Fruit fly (Drosophila melanogaster) whole organism, embryonic: ENCODE results near the gene Sb.

ENCODE experiments used
- Aef1 ChIP-seq: fragments of 200-800 bp; sonication (Bioruptor generic); IDR thresholded peaks from 3 replicates; pipeline ENCODE4 v1.3.6; 2022; ENCODE audit warnings: missing biosample characterization, missing genetic modification characterization
- Antp ChIP-seq: fragments of 200-800 bp; sonication (Bioruptor generic); optimal IDR thresholded peaks from 3 replicates; lab custom pipeline; 2016; ENCODE audit warnings: missing biosample characterization, missing genetic modification characterization
- B-H2 ChIP-seq: fragments of 200-800 bp; sonication (Bioruptor generic); optimal IDR thresholded peaks from 2 replicates; lab custom pipeline; 2018; ENCODE audit warnings: missing biosample characterization, mild to moderate bottlenecking, missing genetic modification characterization
- BEAF-32 ChIP-seq: fragments of 200-800 bp; sonication (Bioruptor generic); optimal IDR thresholded peaks from 3 replicates; lab custom pipeline; 2017; ENCODE audit warnings: missing biosample characterization, missing genetic modification characterization, mild to moderate bottlenecking, moderate library complexity, missing genetic modification reagents
- CG11398 ChIP-seq: fragments of 200-800 bp; sonication (Bioruptor generic); optimal IDR thresholded peaks from 2 replicates; lab custom pipeline; 2016; ENCODE audit warnings: missing biosample characterization, missing genetic modification characterization
- CG12219 ChIP-seq: fragments of 200-800 bp; sonication (Bioruptor generic); optimal IDR thresholded peaks from 3 replicates; lab custom pipeline; 2018; ENCODE audit warnings: missing biosample characterization, mild to moderate bottlenecking, missing genetic modification characterization
- CG12391 ChIP-seq: fragments of 200-800 bp; sonication (Bioruptor generic); optimal IDR thresholded peaks from 3 replicates; lab custom pipeline; 2018; ENCODE audit warnings: missing biosample characterization, mild to moderate bottlenecking, missing genetic modification characterization, moderate library complexity
- CG13123 ChIP-seq: fragments of 200-800 bp; sonication (Bioruptor generic); optimal IDR thresholded peaks from 2 replicates; lab custom pipeline; 2016; ENCODE audit warnings: missing biosample characterization, missing genetic modification characterization
- CG17359 ChIP-seq: fragments of 200-800 bp; sonication (Bioruptor generic); optimal IDR thresholded peaks from 3 replicates; lab custom pipeline; 2018; ENCODE audit warnings: missing biosample characterization, mild to moderate bottlenecking, missing genetic modification characterization, moderate library complexity
- CG2889 ChIP-seq: fragments of 200-800 bp; sonication (Bioruptor generic); IDR thresholded peaks from 3 replicates; pipeline ENCODE4 v1.3.6; 2022; ENCODE audit warnings: missing biosample characterization, missing genetic modification characterization
- CG30020 ChIP-seq: fragments of 200-800 bp; optimal IDR thresholded peaks from 2 replicates; lab custom pipeline; 2019; ENCODE audit warnings: missing biosample characterization, mild to moderate bottlenecking, missing genetic modification characterization, moderate library complexity
- CG31365 ChIP-seq: fragments of 200-800 bp; sonication (Bioruptor generic); optimal IDR thresholded peaks from 2 replicates; lab custom pipeline; 2018; ENCODE audit warnings: missing biosample characterization, mild to moderate bottlenecking, missing genetic modification characterization
- CG31388 ChIP-seq: fragments of 200-800 bp; sonication (Bioruptor generic); optimal IDR thresholded peaks from 2 replicates; lab custom pipeline; 2016; ENCODE audit warnings: missing biosample characterization, missing genetic modification characterization
- CG31441 ChIP-seq: fragments of 200-800 bp; sonication (Bioruptor generic); IDR thresholded peaks from 2 replicates; pipeline ENCODE4 v1.3.6; 2022; ENCODE audit warnings: missing biosample characterization, missing genetic modification characterization
- CG3163 ChIP-seq: fragments of 200-800 bp; sonication (Bioruptor generic); optimal IDR thresholded peaks from 3 replicates; lab custom pipeline; 2016; ENCODE audit warnings: missing biosample characterization, missing genetic modification characterization
- CG4424 ChIP-seq: fragments of 200-800 bp; sonication (Bioruptor generic); optimal IDR thresholded peaks from 3 replicates; lab custom pipeline; 2016; ENCODE audit warnings: missing biosample characterization, missing genetic modification characterization
- CG4707 ChIP-seq: fragments of 200-800 bp; sonication (Bioruptor generic); optimal IDR thresholded peaks from 2 replicates; lab custom pipeline; 2018; ENCODE audit warnings: missing biosample characterization, mild to moderate bottlenecking, missing genetic modification characterization, moderate library complexity
- CG6854 ChIP-seq: fragments of 200-800 bp; sonication (Bioruptor generic); optimal IDR thresholded peaks from 3 replicates; lab custom pipeline; 2017; ENCODE audit warnings: missing biosample characterization, mild to moderate bottlenecking, missing genetic modification characterization
- CG7786 ChIP-seq: fragments of 200-800 bp; sonication (Bioruptor generic); optimal IDR thresholded peaks from 2 replicates; lab custom pipeline; 2016; ENCODE audit warnings: missing biosample characterization, missing genetic modification characterization
- CG8944 ChIP-seq: fragments of 200-800 bp; sonication (Bioruptor generic); optimal IDR thresholded peaks from 3 replicates; lab custom pipeline; 2016; ENCODE audit warnings: missing biosample characterization, missing genetic modification characterization
- CG9932 ChIP-seq: fragments of 200-800 bp; sonication (Bioruptor generic); IDR thresholded peaks from 2 replicates; pipeline ENCODE4 v1.3.6; 2022; ENCODE audit warnings: missing biosample characterization, missing genetic modification characterization
- CHES-1-like ChIP-seq: fragments of 200-800 bp; sonication (Bioruptor generic); optimal IDR thresholded peaks from 2 replicates; lab custom pipeline; 2016; ENCODE audit warnings: missing biosample characterization, missing genetic modification characterization
- CrebB ChIP-seq: fragments of 200-800 bp; sonication (Bioruptor generic); optimal IDR thresholded peaks from 3 replicates; lab custom pipeline; 2018; ENCODE audit warnings: missing biosample characterization, mild to moderate bottlenecking, missing genetic modification characterization
- Dek ChIP-seq: fragments of 200-800 bp; sonication (Bioruptor generic); optimal IDR thresholded peaks from 3 replicates; lab custom pipeline; 2019; ENCODE audit warnings: missing biosample characterization, mild to moderate bottlenecking, missing genetic modification characterization, moderate library complexity
- Fer3 ChIP-seq: fragments of 200-800 bp; sonication (Bioruptor generic); optimal IDR thresholded peaks from 2 replicates; lab custom pipeline; 2018; ENCODE audit warnings: missing biosample characterization, mild to moderate bottlenecking, missing genetic modification characterization, moderate library complexity
- HHEX ChIP-seq: fragments of 200-800 bp; sonication (Bioruptor generic); optimal IDR thresholded peaks from 3 replicates; lab custom pipeline; 2017; ENCODE audit warnings: missing biosample characterization, mild to moderate bottlenecking, missing genetic modification characterization, missing genetic modification reagents
- HLH3B ChIP-seq: fragments of 200-800 bp; sonication (Bioruptor generic); IDR thresholded peaks from 2 replicates; pipeline ENCODE4 v1.3.6; 2022; ENCODE audit warnings: missing biosample characterization, missing genetic modification characterization
- HLH54F ChIP-seq: fragments of 200-800 bp; sonication (Bioruptor generic); optimal IDR thresholded peaks from 3 replicates; lab custom pipeline; 2016; ENCODE audit warnings: missing biosample characterization, missing genetic modification characterization
- Hey ChIP-seq: fragments of 200-800 bp; sonication (Bioruptor generic); optimal IDR thresholded peaks from 3 replicates; lab custom pipeline; 2018; ENCODE audit warnings: missing biosample characterization, mild to moderate bottlenecking, missing genetic modification characterization
- HmgD ChIP-seq: fragments of 200-800 bp; sonication (Bioruptor generic); optimal IDR thresholded peaks from 3 replicates; lab custom pipeline; 2016; ENCODE audit warnings: missing biosample characterization, missing genetic modification characterization
- Optix ChIP-seq: fragments of 200-800 bp; sonication (Bioruptor generic); IDR thresholded peaks from 3 replicates; pipeline ENCODE4 v1.3.6; 2022; ENCODE audit warnings: missing biosample characterization, missing genetic modification characterization
- ap ChIP-seq: fragments of 200-800 bp; sonication (Bioruptor generic); IDR thresholded peaks from 2 replicates; pipeline ENCODE4 v1.3.6; 2022; ENCODE audit warnings: missing biosample characterization, missing genetic modification characterization
- ara ChIP-seq: fragments of 200-800 bp; sonication (Bioruptor generic); IDR thresholded peaks from 2 replicates; pipeline ENCODE4 v1.3.6; 2022; ENCODE audit warnings: missing biosample characterization, missing genetic modification characterization
- chif ChIP-seq, 2 experiments: fragments of 200-800 bp; sonication (Bioruptor generic); optimal IDR thresholded peaks; 3 replicates each; lab custom pipeline; 2016; ENCODE audit warnings: missing biosample characterization in 2 of 2, missing genetic modification characterization in 2 of 2
- croc ChIP-seq: fragments of 200-800 bp; sonication (Bioruptor generic); conservative IDR thresholded peaks from 3 replicates; pipeline ENCODE4 v1.3.6; 2022; ENCODE audit warnings: missing biosample characterization, missing genetic modification characterization
- da ChIP-seq: fragments of 200-800 bp; sonication (Bioruptor generic); optimal IDR thresholded peaks from 2 replicates; lab custom pipeline; 2016; ENCODE audit warnings: missing biosample characterization, missing genetic modification characterization
- fru ChIP-seq: fragments of >200 bp; optimal IDR thresholded peaks from 2 replicates; lab custom pipeline; 2017
- grau ChIP-seq: fragments of 200-800 bp; optimal IDR thresholded peaks from 3 replicates; lab custom pipeline; 2019; ENCODE audit warnings: missing biosample characterization, mild to moderate bottlenecking, missing genetic modification characterization, moderate library complexity
- ham ChIP-seq: fragments of 200-800 bp; sonication (Bioruptor generic); IDR thresholded peaks from 2 replicates; pipeline ENCODE4 v1.3.6; 2022; ENCODE audit warnings: missing biosample characterization, missing genetic modification characterization
- maf-S ChIP-seq: fragments of 200-800 bp; sonication (Bioruptor generic); optimal IDR thresholded peaks from 2 replicates; lab custom pipeline; 2016; ENCODE audit warnings: missing biosample characterization, missing genetic modification characterization
- p53 ChIP-seq: fragments of 200-800 bp; sonication (Bioruptor generic); optimal IDR thresholded peaks from 2 replicates; lab custom pipeline; 2016; ENCODE audit warnings: missing biosample characterization, missing genetic modification characterization
- prd ChIP-seq, 3 experiments: fragments of >200 bp in 2 of 3; fragments of 200-800 bp in 1 of 3; sonication (Bioruptor generic) in 1 of 3; optimal IDR thresholded peaks in 2 of 3; IDR thresholded peaks in 1 of 3; 2 replicates in 2 of 3; 3 replicates in 1 of 3; pipeline versions ENCODE4 v1.3.6 to Lab custom; 2017 to 2022; ENCODE audit warnings: missing biosample characterization in 1 of 3, missing genetic modification characterization in 1 of 3
- pros ChIP-seq: fragments of 200-800 bp; sonication (Bioruptor generic); optimal IDR thresholded peaks from 3 replicates; lab custom pipeline; 2019; ENCODE audit warnings: missing biosample characterization, mild to moderate bottlenecking, missing genetic modification characterization, moderate library complexity
- repo ChIP-seq: fragments of 200-800 bp; sonication (Bioruptor generic); optimal IDR thresholded peaks from 2 replicates; lab custom pipeline; 2016; ENCODE audit warnings: missing biosample characterization, missing genetic modification characterization
- salm ChIP-seq: fragments of 200-800 bp; sonication (Bioruptor generic); optimal IDR thresholded peaks from 2 replicates; lab custom pipeline; 2018; ENCODE audit warnings: missing biosample characterization, mild to moderate bottlenecking, missing genetic modification characterization
- sd ChIP-seq: fragments of 200-800 bp; sonication (Bioruptor generic); optimal IDR thresholded peaks from 3 replicates; lab custom pipeline; 2018; ENCODE audit warnings: missing biosample characterization, mild to moderate bottlenecking, missing genetic modification characterization, moderate library complexity
- vfl ChIP-seq: fragments of 200-800 bp; sonication (Bioruptor generic); optimal IDR thresholded peaks from 2 replicates; lab custom pipeline; 2016; ENCODE audit warnings: missing biosample characterization, missing genetic modification characterization
- zen2 ChIP-seq: fragments of 200-800 bp; sonication (Bioruptor generic); IDR thresholded peaks from 3 replicates; pipeline ENCODE4 v1.3.6; 2022; ENCODE audit warnings: missing biosample characterization, missing genetic modification characterization; ENCODE audit not compliant: partially characterized antibody
- zfh2 ChIP-seq: fragments of 200-800 bp; sonication (Bioruptor generic); optimal IDR thresholded peaks from 2 replicates; lab custom pipeline; 2016; ENCODE audit warnings: missing biosample characterization, missing genetic modification characterization

The Sb gene

dm6 chr3R:16071689-16072580 lies 44.0 kb upstream of the Sb start (continued):
- no peak for TF ChIP-seq CG7786 (GFP tag; lab: Kevin White, UChicago)
- no peak for TF ChIP-seq HHEX (GFP tag; lab: Kevin White, UChicago)
- no peak for TF ChIP-seq CG9932 (GFP tag; lab: Robert Waterston, UW)
- peak; percentile 84 for TF ChIP-seq CG4424 (GFP tag; lab: Kevin White, UChicago)
- peak; percentile 74 for TF ChIP-seq CG31441
- TF ChIP-seq p53 (GFP tag; lab: Kevin White, UChicago), result no peak
- TF ChIP-seq croc (GFP tag; lab: Robert Waterston, UW), result peak; percentile 72
- peak; percentile 30 for TF ChIP-seq CG12219 (GFP tag; lab: Kevin White, UChicago)
- TF ChIP-seq CG30020 (tag; lab: Kevin White, UChicago), result no peak
- peak; percentile 85 for TF ChIP-seq pros (GFP tag; lab: Kevin White, UChicago)
- TF ChIP-seq Aef1 (GFP tag; lab: Robert Waterston, UW), result no peak
- peak; percentile 41 for TF ChIP-seq vfl (GFP tag; lab: Kevin White, UChicago)
- no peak for TF ChIP-seq ham (GFP tag; lab: Robert Waterston, UW)
- TF ChIP-seq zfh2 (GFP tag; lab: Kevin White, UChicago), result no peak
- no peak for TF ChIP-seq maf-S (GFP tag; lab: Kevin White, UChicago)
- TF ChIP-seq CG3163 (GFP tag; lab: Kevin White, UChicago), result no peak
- peak; percentile 66 for TF ChIP-seq CG13123
- peak; percentile 17 for TF ChIP-seq CG11398 (GFP tag; lab: Kevin White, UChicago)
- TF ChIP-seq HLH54F, result peak; percentile 35
- no peak for TF ChIP-seq repo
- TF ChIP-seq CG2889 (GFP tag; lab: Robert Waterston, UW), result peak; percentile 82
- peak; percentile 69 for TF ChIP-seq ap
- no peak for TF ChIP-seq CG31365
- no peak for TF ChIP-seq Hey (tag; lab: Kevin White, UChicago)
- peak; percentile 92 for TF ChIP-seq ara (GFP tag; lab: Robert Waterston, UW)
- TF ChIP-seq Fer3 (tag; lab: Kevin White, UChicago), result no peak
- TF ChIP-seq HmgD (GFP tag; lab: Kevin White, UChicago), result no peak
- peak; percentile 9 for TF ChIP-seq sd (tag; lab: Kevin White, UChicago)
- TF ChIP-seq da (GFP tag; lab: Kevin White, UChicago), result no peak
- no peak for TF ChIP-seq Antp (GFP tag; lab: Kevin White, UChicago)
- TF ChIP-seq grau (tag; lab: Kevin White, UChicago), result peak; percentile 75
- TF ChIP-seq Dek (tag; lab: Kevin White, UChicago), result no peak
- no peak for TF ChIP-seq CG8944 (GFP tag; lab: Kevin White, UChicago)
- TF ChIP-seq fru (lab: Kevin White, UChicago), result no peak
- no peak for TF ChIP-seq CrebB (tag; lab: Kevin White, UChicago)
- TF ChIP-seq CG4707 (GFP tag; lab: Kevin White, UChicago), result peak; percentile 0
- peak; percentile 78 for TF ChIP-seq CG12391 (tag; lab: Kevin White, UChicago)
- TF ChIP-seq prd (optimal IDR thresholded peaks at IDR 0.05; lab: Kevin White, UChicago), result no peak
- peak; percentile 78 for TF ChIP-seq prd (GFP tag; IDR thresholded peaks at IDR 0.05; lab: Robert Waterston, UW)
- peak; percentile 43; the same call in 1 of the 3 replicates for TF ChIP-seq Optix (GFP tag; lab: Robert Waterston, UW)
- TF ChIP-seq CG31388 (GFP tag; lab: Kevin White, UChicago), result peak; percentile 21
- TF ChIP-seq HLH3B, result peak; percentile 89
- no peak for TF ChIP-seq B-H2 (GFP tag; lab: Kevin White, UChicago)
- no peak for TF ChIP-seq zen2
- TF ChIP-seq BEAF-32 (GFP tag; lab: Kevin White, UChicago), result peak; percentile 20
- TF ChIP-seq chif (GFP tag; optimal IDR thresholded peaks at IDR 0.05; lab: Kevin White, UChicago), result peak in 1 of 2 experiments; percentile 70
- peak; percentile 4 for TF ChIP-seq salm (tag; lab: Kevin White, UChicago)
- TF ChIP-seq CHES-1-like, result no peak
- no peak for TF ChIP-seq CG6854 (GFP tag; lab: Kevin White, UChicago)
- peak; percentile 47 for TF ChIP-seq CG17359 (tag; lab: Kevin White, UChicago)
